Fruit fly (Drosophila melanogaster) whole organism, wandering third instar larva: ENCODE data around the gene CG17570.
A peak's percentile ranks its signal among the peaks of the same experiment; 100 is the strongest.

Experiments used
- Abd-B ChIP-seq: fragments of >200 bp; optimal IDR thresholded peaks from 2 replicates; lab custom pipeline; 2017; ENCODE audit warnings: missing biosample characterization, missing genetic modification characterization
- CG32264 ChIP-seq: fragments of 200-800 bp; sonication (Bioruptor generic); optimal IDR thresholded peaks from 2 replicates; lab custom pipeline; 2016; ENCODE audit warnings: missing biosample characterization, missing genetic modification characterization
- CG9705 ChIP-seq: fragments of 200-800 bp; sonication (Bioruptor generic); optimal IDR thresholded peaks from 2 replicates; lab custom pipeline; 2018; ENCODE audit warnings: missing biosample characterization, mild to moderate bottlenecking, missing genetic modification characterization
- CrebA ChIP-seq: fragments of 200-800 bp; sonication (Bioruptor generic); optimal IDR thresholded peaks from 2 replicates; lab custom pipeline; 2016; ENCODE audit warnings: missing biosample characterization, mild to moderate bottlenecking, missing genetic modification characterization, borderline replicate concordance
- Dif ChIP-seq: fragments of 200-275, 200-300 bp; sonication (Bioruptor generic); optimal IDR thresholded peaks from 2 replicates; lab custom pipeline; 2018; ENCODE audit warnings: missing biosample characterization, missing genetic modification characterization; ENCODE audit not compliant: partially characterized antibody
- GATAd ChIP-seq: sonication (Bioruptor generic); optimal IDR thresholded peaks from 2 replicates; lab custom pipeline; 2016; ENCODE audit warnings: missing biosample characterization, missing genetic modification characterization
- Hnf4 ChIP-seq: fragments of 200-800 bp; sonication (Bioruptor generic); optimal IDR thresholded peaks from 2 replicates; lab custom pipeline; 2016; ENCODE audit warnings: missing biosample characterization, mild to moderate bottlenecking, missing genetic modification characterization
- Hr78 ChIP-seq: fragments of >200 bp; optimal IDR thresholded peaks from 2 replicates; lab custom pipeline; 2017; ENCODE audit warnings: missing biosample characterization, missing genetic modification characterization
- Hr83 ChIP-seq: fragments of 200-300 bp; sonication (Bioruptor generic); optimal IDR thresholded peaks from 2 replicates; lab custom pipeline; 2016; ENCODE audit warnings: missing biosample characterization, mild to moderate bottlenecking, missing genetic modification characterization, moderate library complexity; ENCODE audit not compliant: poor library complexity, severe bottlenecking
- Jra ChIP-seq: sonication (Bioruptor generic); optimal IDR thresholded peaks from 2 replicates; lab custom pipeline; 2016; ENCODE audit warnings: missing biosample characterization, missing genetic modification characterization
- Mio ChIP-seq: sonication (Bioruptor generic); optimal IDR thresholded peaks from 2 replicates; lab custom pipeline; 2016; ENCODE audit warnings: missing biosample characterization, missing genetic modification characterization
- Myc ChIP-seq: fragments of >200 bp; optimal IDR thresholded peaks from 2 replicates; lab custom pipeline; 2017
- N ChIP-seq: fragments of >200 bp; optimal IDR thresholded peaks from 2 replicates; lab custom pipeline; 2018; ENCODE audit warnings: missing biosample characterization, missing external identifiers, missing genetic modification characterization
- OdsH ChIP-seq: fragments of 200-800 bp; sonication (Bioruptor generic); optimal IDR thresholded peaks from 2 replicates; lab custom pipeline; 2016; ENCODE audit warnings: missing biosample characterization, mild to moderate bottlenecking, missing genetic modification characterization
- Rel ChIP-seq, 2 experiments: fragments of 200-800 bp; sonication (Bioruptor generic) in 1 of 2; optimal IDR thresholded peaks; 2 replicates in 1 of 2; 3 replicates in 1 of 2; lab custom pipeline; 2016 to 2019; ENCODE audit warnings: mild to moderate bottlenecking in 2 of 2, missing biosample characterization in 2 of 2, missing genetic modification characterization in 2 of 2, moderate library complexity in 1 of 2
- Vsx2 ChIP-seq: fragments of 200-300, 225-300 bp; sonication (Bioruptor generic); optimal IDR thresholded peaks from 2 replicates; lab custom pipeline; 2018; ENCODE audit warnings: missing biosample characterization, missing genetic modification characterization; ENCODE audit not compliant: partially characterized antibody
- br ChIP-seq: fragments of 200-800 bp; sonication (Bioruptor generic); optimal IDR thresholded peaks from 2 replicates; lab custom pipeline; 2016; ENCODE audit warnings: missing biosample characterization, missing genetic modification characterization
- dl ChIP-seq, 2 experiments: fragments of 175-275, 200-275 bp in 1 of 2; fragments of 200-275 bp in 1 of 2; sonication (Bioruptor generic); optimal IDR thresholded peaks; lab custom pipeline; 2018; ENCODE audit warnings: mild to moderate bottlenecking in 2 of 2, missing biosample characterization in 2 of 2, missing genetic modification characterization in 2 of 2, moderate library complexity in 2 of 2; ENCODE audit not compliant: partially characterized antibody in 2 of 2, insufficient read depth in 1 of 2
- ey ChIP-seq: fragments of 200-800 bp; sonication (Bioruptor generic); optimal IDR thresholded peaks from 2 replicates; lab custom pipeline; 2016; ENCODE audit warnings: missing biosample characterization, missing genetic modification characterization
- foxo ChIP-seq, 2 experiments: fragments of 200-800 bp; sonication (Bioruptor generic); optimal IDR thresholded peaks; 2 replicates in 1 of 2; 3 replicates in 1 of 2; lab custom pipeline; 2016 to 2017; ENCODE audit warnings: missing biosample characterization in 2 of 2, missing genetic modification characterization in 2 of 2
- fru ChIP-seq: fragments of 200-800 bp; sonication (Bioruptor generic); optimal IDR thresholded peaks from 3 replicates; lab custom pipeline; 2016; ENCODE audit warnings: missing biosample characterization, mild to moderate bottlenecking, missing genetic modification characterization
- pan ChIP-seq: fragments of >200 bp; optimal IDR thresholded peaks from 2 replicates; lab custom pipeline; 2017
- psq ChIP-seq: fragments of 200-800 bp; sonication (Bioruptor generic); optimal IDR thresholded peaks from 3 replicates; lab custom pipeline; 2017; ENCODE audit warnings: missing biosample characterization, mild to moderate bottlenecking, missing genetic modification characterization, moderate library complexity
- rgr ChIP-seq: fragments of 200-800 bp; sonication (Bioruptor generic); optimal IDR thresholded peaks from 3 replicates; lab custom pipeline; 2016; ENCODE audit warnings: missing biosample characterization, mild to moderate bottlenecking, missing genetic modification characterization
- sage ChIP-seq: fragments of 200-800 bp; sonication (Bioruptor generic); optimal IDR thresholded peaks from 2 replicates; lab custom pipeline; 2016; ENCODE audit warnings: missing biosample characterization, mild to moderate bottlenecking, missing genetic modification characterization
- tai ChIP-seq: sonication (Bioruptor generic); optimal IDR thresholded peaks from 2 replicates; lab custom pipeline; 2016; ENCODE audit warnings: missing biosample characterization, missing genetic modification characterization
- usp ChIP-seq: fragments of >200 bp; optimal IDR thresholded peaks from 2 replicates; lab custom pipeline; 2017; ENCODE audit warnings: missing biosample characterization, missing genetic modification characterization
- woc ChIP-seq: sonication (Bioruptor generic); optimal IDR thresholded peaks from 2 replicates; lab custom pipeline; 2016; ENCODE audit warnings: missing biosample characterization, mild to moderate bottlenecking, missing genetic modification characterization

CG17570 gene

DNA sequence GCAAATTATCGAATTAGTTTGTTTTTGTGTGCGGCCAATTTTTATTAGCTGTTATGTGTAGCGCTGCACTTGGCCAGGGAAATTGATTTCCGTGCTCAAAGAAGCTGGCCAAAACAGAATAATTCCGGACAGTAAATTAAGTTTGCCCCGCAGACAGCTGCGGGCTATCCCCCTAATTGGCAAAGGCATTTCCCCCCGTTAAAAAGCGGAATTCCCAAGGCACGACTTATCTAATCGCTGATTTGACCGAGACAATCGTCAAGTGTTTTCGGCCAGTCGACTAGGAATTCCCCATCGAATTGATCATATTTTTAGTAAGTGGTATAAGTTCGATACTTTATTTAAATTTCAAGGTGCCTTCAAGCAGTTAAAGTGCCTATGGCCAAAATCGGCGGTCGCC lies 1.2 kb downstream of the CG17570 start:
- TF ChIP-seq dl (GFP tag; optimal IDR thresholded peaks at IDR 0.05; lab: Kevin White, UChicago; ENCODE audit: insufficient read depth in 1 of 2, partially characterized antibody in 2 of 2), result peak; percentile 77 to 78
- TF ChIP-seq Rel (GFP tag; optimal IDR thresholded peaks at IDR 0.05; lab: Kevin White, UChicago), result no peak
- peak; percentile 84 for TF ChIP-seq Rel (tag; optimal IDR thresholded peaks at IDR 0.05; lab: Kevin White, UChicago)
- no peak for TF ChIP-seq Hnf4 (GFP tag; lab: Kevin White, UChicago)
- TF ChIP-seq CrebA, result no peak
- no peak for TF ChIP-seq Jra (GFP tag; lab: Kevin White, UChicago)
- no peak for TF ChIP-seq usp (GFP tag; lab: Kevin White, UChicago)
- TF ChIP-seq, all 38 proteins: peak for 2

DNA sequence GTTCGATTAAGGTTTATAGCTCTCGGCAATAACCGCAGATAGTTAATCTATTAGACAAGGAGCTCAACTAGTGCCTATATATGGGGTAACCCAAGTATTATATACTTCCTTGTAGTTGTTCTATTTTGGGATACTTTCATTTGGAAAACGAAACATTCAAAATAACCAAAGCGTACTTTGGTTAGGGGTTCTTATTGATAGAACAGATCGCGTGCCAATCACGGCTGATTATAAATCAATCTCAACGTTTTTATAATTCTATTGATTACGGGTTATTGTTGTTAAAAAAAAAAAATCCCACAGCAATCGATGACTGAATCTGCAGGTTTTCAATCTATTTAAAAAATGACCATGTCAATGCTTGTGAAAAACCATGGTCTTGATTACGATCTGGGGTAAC lies 7.1 kb downstream of the CG17570 start, which contains the start of gene CG17571:
Gene CG17571 (minus strand): TSS at position 101 of the 400 bp plus-strand sequence.
- TF ChIP-seq Abd-B (no peak), Rel (GFP tag; optimal IDR thresholded peaks at IDR 0.05; lab: Kevin White, UChicago) (no peak), Rel (tag; optimal IDR thresholded peaks at IDR 0.05; lab: Kevin White, UChicago) (peak; percentile 21)

DNA sequence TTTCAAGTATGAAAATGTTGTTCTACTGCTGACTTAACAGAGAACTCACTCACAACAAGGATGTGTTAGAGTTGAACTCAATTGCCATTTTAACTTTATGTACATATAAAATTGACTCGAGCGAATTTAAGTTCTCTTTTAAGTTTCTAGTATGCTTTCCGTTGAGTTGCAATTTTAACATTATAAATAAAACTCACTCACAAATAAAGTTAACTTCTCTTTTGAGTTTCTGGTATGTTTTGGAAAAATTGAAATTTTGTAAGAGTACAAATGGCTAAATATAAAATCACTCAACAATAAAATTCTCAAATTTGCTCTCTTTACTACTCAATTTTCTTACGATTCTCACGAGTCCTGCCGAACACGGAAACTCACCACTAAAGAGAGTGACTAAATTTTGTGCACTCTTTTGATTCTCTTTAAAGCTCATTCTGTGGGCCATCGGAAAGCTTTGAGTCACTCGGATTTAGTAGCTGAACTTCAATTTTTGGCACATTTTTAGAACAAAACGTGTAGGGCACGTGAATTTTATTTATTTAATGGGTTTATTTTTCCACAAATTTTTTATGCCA lies 21.6 kb downstream of the CG17570 start:
- no peak for TF ChIP-seq sage (GFP tag; lab: Kevin White, UChicago)
- TF ChIP-seq tai, result no peak
- no peak for TF ChIP-seq woc
- no peak for TF ChIP-seq dl (GFP tag; optimal IDR thresholded peaks at IDR 0.05; lab: Kevin White, UChicago; ENCODE audit: insufficient read depth in 1 of 2, partially characterized antibody in 2 of 2)
- TF ChIP-seq Rel (GFP tag; optimal IDR thresholded peaks at IDR 0.05; lab: Kevin White, UChicago), result no peak
- no peak for TF ChIP-seq Rel (tag; optimal IDR thresholded peaks at IDR 0.05; lab: Kevin White, UChicago)
- no peak for TF ChIP-seq psq (GFP tag; lab: Kevin White, UChicago)
- TF ChIP-seq Vsx2 (GFP tag; lab: Kevin White, UChicago), result no peak
- no peak for TF ChIP-seq Mio (GFP tag; lab: Kevin White, UChicago)
- no peak for TF ChIP-seq CG32264 (GFP tag; lab: Kevin White, UChicago)
- no peak for TF ChIP-seq Dif (GFP tag; lab: Kevin White, UChicago)
- no peak for TF ChIP-seq Myc
- no peak for TF ChIP-seq rgr (GFP tag; lab: Kevin White, UChicago)

DNA sequence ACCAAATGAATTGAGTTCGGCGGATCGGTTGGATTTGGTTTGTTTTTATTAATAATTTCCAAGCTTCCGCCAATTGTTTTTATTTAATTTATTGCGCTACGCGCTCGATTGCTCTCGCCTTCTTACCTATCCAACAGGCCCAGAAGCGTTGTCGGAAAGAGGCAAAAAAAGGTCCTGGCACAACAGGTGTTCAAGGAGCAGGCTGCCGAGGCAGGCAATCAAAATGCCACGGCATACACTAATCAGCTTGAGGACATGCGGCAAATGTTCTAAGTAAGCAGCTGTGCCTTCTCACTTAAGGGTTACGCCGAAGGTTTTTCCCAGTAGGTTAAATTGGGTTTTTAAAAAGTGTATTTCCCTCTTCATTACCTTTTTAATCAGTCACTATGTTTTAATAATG lies 24.1 kb downstream of the CG17570 start:
- TF ChIP-seq Jra (GFP tag; lab: Kevin White, UChicago) (no peak), OdsH (no peak), pan (lab: Kevin White, UChicago) (no peak), fru (GFP tag; lab: Kevin White, UChicago) (no peak), GATAd (GFP tag; lab: Kevin White, UChicago) (no peak), ey (GFP tag; lab: Kevin White, UChicago) (no peak), Myc (no peak)
- TF ChIP-seq, all 38 proteins: peak for 0

DNA sequence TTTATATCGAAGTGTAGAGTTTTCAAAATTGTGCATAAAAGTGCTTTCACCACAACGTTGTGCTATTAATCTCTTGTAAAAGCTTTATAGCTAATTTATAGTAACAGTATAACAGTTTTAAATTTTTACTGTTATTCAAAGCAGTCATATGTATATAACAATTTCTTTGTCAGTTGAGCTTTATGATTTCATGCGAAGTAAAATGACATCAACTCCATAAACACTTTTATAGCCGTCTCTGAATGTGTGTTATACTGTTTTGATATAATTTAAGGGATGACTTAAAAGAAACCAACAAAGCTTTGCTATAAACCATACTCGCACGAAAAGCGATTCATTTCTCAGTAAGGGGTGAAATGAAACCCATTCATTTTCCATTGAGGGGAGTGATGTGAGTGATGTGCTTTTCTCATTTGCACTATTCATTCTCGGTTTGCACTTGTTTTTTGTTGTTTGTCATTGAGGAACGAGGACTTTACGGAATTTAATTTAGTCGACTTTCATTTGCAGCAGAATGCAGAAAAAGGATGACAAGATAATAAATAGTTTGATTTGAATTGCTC lies 34.3 kb downstream of the CG17570 start:
- TF ChIP-seq OdsH, result no peak
- TF ChIP-seq Myc, result peak; percentile 24
- TF ChIP-seq, all 38 proteins: peak for 1

DNA sequence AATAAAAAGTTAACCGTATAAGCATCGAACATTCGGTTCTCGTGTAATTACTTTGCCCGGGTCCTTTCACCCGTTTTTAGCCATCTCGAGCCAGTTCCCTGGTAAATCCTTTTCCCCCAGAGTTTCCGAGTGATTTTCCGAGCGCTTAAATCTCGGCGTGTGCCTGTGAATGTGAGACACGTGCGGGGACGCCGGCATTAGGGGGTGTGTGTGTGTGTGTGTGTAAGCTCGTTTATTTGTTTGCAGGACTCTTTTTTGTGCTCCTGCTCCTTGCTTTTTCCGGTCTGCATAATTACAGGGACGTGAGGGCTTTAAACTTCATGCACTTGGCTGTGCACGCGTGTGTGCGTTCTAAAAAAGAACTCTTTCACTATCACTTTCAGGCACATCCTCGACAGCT lies 38.4 kb downstream of the CG17570 start:
- TF ChIP-seq Rel (GFP tag; optimal IDR thresholded peaks at IDR 0.05; lab: Kevin White, UChicago) (no peak), Rel (tag; optimal IDR thresholded peaks at IDR 0.05; lab: Kevin White, UChicago) (no peak), Hnf4 (GFP tag; lab: Kevin White, UChicago) (no peak), woc (no peak), br (GFP tag; lab: Kevin White, UChicago) (no peak), ey (GFP tag; lab: Kevin White, UChicago) (no peak), Mio (GFP tag; lab: Kevin White, UChicago) (no peak), Dif (GFP tag; lab: Kevin White, UChicago) (no peak), CG9705 (GFP tag; lab: Kevin White, UChicago) (no peak), foxo (GFP tag; optimal IDR thresholded peaks at IDR 0.05; lab: Kevin White, UChicago) (no peak), N (GFP tag; lab: Kevin White, UChicago) (no peak), Hr78 (GFP tag; lab: Kevin White, UChicago) (no peak), Hr83 (GFP tag; lab: Kevin White, UChicago) (no peak)
